Worm (Caenorhabditis elegans): ENCODE measurements around the gene spe-42.

spe-42 gene

DNA sequence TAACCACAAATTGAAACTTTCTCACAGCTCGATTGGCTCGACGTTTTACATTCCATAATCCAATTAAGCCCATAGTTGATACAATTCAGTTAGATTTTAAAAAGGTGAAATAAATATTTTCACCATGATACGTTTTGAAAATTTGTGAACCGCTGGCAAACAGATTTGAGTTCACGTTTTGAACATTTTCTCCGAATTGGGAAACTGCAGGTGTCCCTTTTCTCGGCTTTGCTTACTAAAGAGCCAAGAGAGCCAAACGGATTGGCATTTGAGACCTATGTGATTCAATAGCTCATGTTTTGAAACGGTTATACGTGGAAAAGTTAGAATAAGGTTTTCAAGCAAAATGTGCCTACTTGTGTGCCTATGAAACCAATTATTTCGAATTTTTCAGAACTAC, at the start of gene spe-42:
TSS of gene spe-42 (minus strand) at position 101 of the 400 bp plus-strand sequence.
- TF ChIP-seq ztf-16 (tag; optimal IDR thresholded peaks at IDR 0.05): no peak
- no peak for TF ChIP-seq hlh-8 (tag; optimal IDR thresholded peaks at IDR 0.05)
- no peak for TF ChIP-seq ceh-48 (tag; optimal IDR thresholded peaks at IDR 0.05)
- no peak for TF ChIP-seq elt-4 (tag; optimal IDR thresholded peaks at IDR 0.05)
- no peak for TF ChIP-seq zip-5 (tag; optimal IDR thresholded peaks at IDR 0.05)
- no peak for TF ChIP-seq ceh-30 (tag; optimal IDR thresholded peaks at IDR 0.05)
- no peak for TF ChIP-seq ceh-22 (tag; optimal IDR thresholded peaks at IDR 0.05)
- TF ChIP-seq ama-1 (optimal IDR thresholded peaks at IDR 0.05): no peak
- TF ChIP-seq hlh-15 (tag; optimal IDR thresholded peaks at IDR 0.05): no peak
- TF ChIP-seq ceh-9 (tag; optimal IDR thresholded peaks at IDR 0.05): no peak
- TF ChIP-seq lim-6 (tag; optimal IDR thresholded peaks at IDR 0.05): no peak
- TF ChIP-seq fax-1 (tag; optimal IDR thresholded peaks at IDR 0.05): no peak
- TF ChIP-seq hlh-6 (tag; optimal IDR thresholded peaks at IDR 0.05): no peak

DNA sequence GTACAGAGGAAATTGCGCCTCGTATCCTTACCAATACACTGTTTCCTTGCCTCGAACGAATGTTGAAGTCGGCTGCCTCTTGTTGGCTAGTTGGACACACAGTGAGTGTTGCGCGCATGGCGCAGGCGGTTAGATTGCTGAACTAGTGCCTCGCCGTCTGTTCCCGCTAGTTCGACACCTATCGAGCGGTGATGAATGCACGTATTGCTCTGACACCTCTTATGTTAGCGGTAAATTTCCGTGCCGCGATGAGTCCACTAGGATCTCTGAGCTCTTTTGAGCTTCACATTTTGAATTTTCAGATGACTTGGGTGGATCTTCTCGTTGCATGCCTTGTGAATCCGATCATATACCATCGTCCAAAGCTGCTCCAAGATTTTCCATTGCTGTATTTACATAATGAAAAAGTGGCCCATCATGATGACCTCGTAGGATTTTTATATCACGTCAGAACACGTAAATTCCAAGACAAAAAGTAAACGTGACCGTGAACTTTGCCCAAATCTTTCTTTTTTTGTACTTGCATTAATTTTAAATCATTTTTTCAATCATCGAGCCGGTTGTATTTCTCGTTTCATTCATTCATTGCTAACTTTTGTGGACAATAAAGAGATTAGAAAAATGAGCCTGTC, 46.1 kb upstream of the spe-42 start, which contains the start of gene F55A11.11:
TSS of gene F55A11.11 (plus strand) at position 341 of the 632 bp plus-strand sequence.
- TF ChIP-seq zip-5 (tag; optimal IDR thresholded peaks at IDR 0.05): peak; percentile 79
- TF ChIP-seq sdc-2 (tag; optimal IDR thresholded peaks at IDR 0.05): peak; percentile 87
- TF ChIP-seq hlh-15 (tag; optimal IDR thresholded peaks at IDR 0.05): peak; percentile 90
- peak; percentile 89 for TF ChIP-seq dve-1 (tag; optimal IDR thresholded peaks at IDR 0.05)
- TF ChIP-seq K09A11.1 (tag; optimal IDR thresholded peaks at IDR 0.05; ENCODE audit: insufficient read depth): peak; percentile 78
- TF ChIP-seq hlh-6 (tag; optimal IDR thresholded peaks at IDR 0.05): peak; percentile 93
- TF ChIP-seq ceh-22 (tag; optimal IDR thresholded peaks at IDR 0.05): peak; percentile 44
- peak; percentile 89 for TF ChIP-seq Y22D7AL.16 (tag; optimal IDR thresholded peaks at IDR 0.05)
- TF ChIP-seq ceh-19 (GFP tag; optimal IDR thresholded peaks at IDR 0.05): peak; percentile 96
- TF ChIP-seq ceh-18 (tag; optimal IDR thresholded peaks at IDR 0.05): peak; percentile 79
- TF ChIP-seq K02D7.2 (tag; optimal IDR thresholded peaks at IDR 0.05): peak; percentile 91
- TF ChIP-seq ahr-1 (tag; optimal IDR thresholded peaks at IDR 0.05): peak; percentile 88
- TF ChIP-seq C38D4.7 (GFP tag; optimal IDR thresholded peaks at IDR 0.05): peak; percentile 89
- peak; percentile 94 for TF ChIP-seq tbx-2 (tag; optimal IDR thresholded peaks at IDR 0.05)
- TF ChIP-seq dmd-4 (tag; optimal IDR thresholded peaks at IDR 0.05; ENCODE audit: borderline replicate concordance): peak; percentile 83
- peak; percentile 80 for TF ChIP-seq mec-3 (tag; optimal IDR thresholded peaks at IDR 0.05; ENCODE audit: borderline replicate concordance)
- peak; percentile 59 for TF ChIP-seq hlh-30 (tag; optimal IDR thresholded peaks at IDR 0.05; ENCODE audit: insufficient read depth)
- TF ChIP-seq unc-55 (GFP tag; optimal IDR thresholded peaks at IDR 0.05): no peak
- peak; percentile 93 for TF ChIP-seq unc-3 (GFP tag; conservative IDR thresholded peaks at IDR 0.05)
- TF ChIP-seq unc-3 (tag; optimal IDR thresholded peaks at IDR 0.05): peak; percentile 92
- TF ChIP-seq tbx-7 (tag; optimal IDR thresholded peaks at IDR 0.05): peak; percentile 61
- peak; percentile 73 for TF ChIP-seq pros-1 (tag; optimal IDR thresholded peaks at IDR 0.05)
- TF ChIP-seq pax-1 (tag; optimal IDR thresholded peaks at IDR 0.05): no peak
- TF ChIP-seq ceh-48 (tag; optimal IDR thresholded peaks at IDR 0.05): peak; percentile 91
- TF ChIP-seq sox-2 (GFP tag; IDR thresholded peaks at IDR 0.05): peak; percentile 89
- peak; percentile 89 for TF ChIP-seq eyg-1 (tag; optimal IDR thresholded peaks at IDR 0.05)
- peak; percentile 85 for TF ChIP-seq hlh-8 (tag; optimal IDR thresholded peaks at IDR 0.05)
- peak; percentile 96 for TF ChIP-seq elt-2 (tag; optimal IDR thresholded peaks at IDR 0.05)
- peak; percentile 48 for TF ChIP-seq lim-6 (tag; optimal IDR thresholded peaks at IDR 0.05)
- TF ChIP-seq che-1 (tag; optimal IDR thresholded peaks at IDR 0.05): peak; percentile 95
- TF ChIP-seq gmeb-2 (tag; optimal IDR thresholded peaks at IDR 0.05): peak; percentile 94
- no peak for TF ChIP-seq ama-1 (optimal IDR thresholded peaks at IDR 0.05)
- peak; percentile 95 for TF ChIP-seq pqm-1 (tag; optimal IDR thresholded peaks at IDR 0.05)
- TF ChIP-seq madf-2 (tag; optimal IDR thresholded peaks at IDR 0.05): peak; percentile 91
- peak; percentile 63 for TF ChIP-seq ets-4 (tag; optimal IDR thresholded peaks at IDR 0.05)
- TF ChIP-seq ceh-6 (GFP tag; optimal IDR thresholded peaks at IDR 0.05): peak; percentile 96
- TF ChIP-seq ceh-31 (tag; optimal IDR thresholded peaks at IDR 0.05): peak; percentile 85
- peak; percentile 82 for TF ChIP-seq ttx-3 (tag; optimal IDR thresholded peaks at IDR 0.05)
- TF ChIP-seq ceh-45 (GFP tag; IDR thresholded peaks at IDR 0.05): peak; percentile 81; the same call in 1 of the 2 replicates
- peak; percentile 52 for TF ChIP-seq elt-4 (tag; optimal IDR thresholded peaks at IDR 0.05)
- peak; percentile 91 for TF ChIP-seq lin-11 (tag; optimal IDR thresholded peaks at IDR 0.05)
- TF ChIP-seq unc-42 (tag; optimal IDR thresholded peaks at IDR 0.05): no peak
- peak; percentile 82 for TF ChIP-seq C08G9.2 (tag; optimal IDR thresholded peaks at IDR 0.05)
- TF ChIP-seq nhr-11 (tag; optimal IDR thresholded peaks at IDR 0.05): no peak
- TF ChIP-seq F13H6.1 (tag; optimal IDR thresholded peaks at IDR 0.05): peak; percentile 87

Measured in whole organism, late embryonic.